Worm (Caenorhabditis elegans) whole organism, late embryonic: Measurements from ENCODE around the gene sru-39.

Source experiments
- fkh-6 ChIP-seq: sonication (generic microtip); optimal IDR thresholded peaks from 2 replicates; lab custom pipeline; 2016; ENCODE audit warnings: missing genetic modification characterization, missing compliant biosample characterization
- nhr-11 ChIP-seq: fragments of 150-350 bp; optimal IDR thresholded peaks from 2 replicates; lab custom pipeline; 2014; ENCODE audit warnings: missing biosample characterization, missing genetic modification characterization
- syd-9 ChIP-seq: sonication (generic microtip); optimal IDR thresholded peaks from 2 replicates; lab custom pipeline; 2016; ENCODE audit warnings: mild to moderate bottlenecking, missing genetic modification characterization, moderate library complexity, missing compliant biosample characterization

- TF ChIP-seq fkh-6 (tag; lab: Kevin White, UChicago) (no peak), syd-9 (no peak), nhr-11 (no peak)
Measured at ce11 chrV:9837679-9838078, 34.4 kb downstream of the sru-39 start, which contains the start of gene srsx-21.
